Fruit fly (Drosophila melanogaster) S2 (cell line): ENCODE results near the gene CG9673.
A peak's percentile ranks its signal among the peaks of the same experiment; 100 is the strongest.

Experiments
- CG8478 ChIP-seq: fragments of >200 bp; optimal IDR thresholded peaks from 2 replicates; lab custom pipeline; 2018
- CTCF ChIP-seq, 2 experiments: fragments of >200 bp; optimal IDR thresholded peaks; 2 replicates each; lab custom pipeline; 2018

- TF ChIP-seq CTCF (optimal IDR thresholded peaks at IDR 0.05; lab: Kevin White, UChicago) = peak; percentile 87
- TF ChIP-seq CG8478 = no peak
These were observed 43.1 kb upstream of the CG9673 start for dm6 chrX:16746824-16747223.
